Worm (Caenorhabditis elegans): Measurements from ENCODE around the gene ZK1307.9.

The ZK1307.9 gene

DNA sequence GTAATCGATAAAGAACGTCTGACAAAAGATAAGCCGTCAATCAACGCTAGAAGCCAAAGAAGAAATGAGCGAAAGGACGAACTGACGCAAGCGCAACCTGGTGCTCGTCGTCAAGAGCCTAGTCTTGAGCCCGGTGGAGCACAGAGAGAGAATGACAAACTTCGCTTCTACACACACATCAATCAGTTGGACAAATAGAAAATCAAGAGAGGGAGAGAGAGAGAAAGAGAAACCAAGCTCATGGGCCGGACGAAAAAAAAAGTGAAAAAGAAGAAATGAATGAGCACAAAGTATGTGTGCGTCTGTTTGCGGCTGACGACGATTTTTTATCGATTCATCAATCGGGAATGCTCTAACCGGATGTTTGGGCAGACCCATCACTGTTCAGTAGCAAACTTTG lies 28.2 kb upstream of the ZK1307.9 start (continued):
- TF ChIP-seq rnt-1 (tag; optimal IDR thresholded peaks at IDR 0.05) (peak; percentile 66), sup-37 (GFP tag; optimal IDR thresholded peaks at IDR 0.05) (no peak), lsy-2 (tag; optimal IDR thresholded peaks at IDR 0.05) (peak; percentile 19 to 55), snu-23 (GFP tag; optimal IDR thresholded peaks at IDR 0.05) (peak; percentile 14), sox-4 (tag; optimal IDR thresholded peaks at IDR 0.05) (no peak), mep-1 (tag; optimal IDR thresholded peaks at IDR 0.05) (no peak), nhr-47 (tag; optimal IDR thresholded peaks at IDR 0.05) (no peak), egl-27 (tag; optimal IDR thresholded peaks at IDR 0.05) (no peak), ama-1 (optimal IDR thresholded peaks at IDR 0.05) (no peak), efl-1 (optimal IDR thresholded peaks at IDR 0.05) (peak; percentile 2 to 12), efl-1 (GFP tag; optimal IDR thresholded peaks at IDR 0.05 in 1 of 2) (peak; percentile 17 to 92)

ce11 chrII:9621913-9622348 lies 27.4 kb upstream of the ZK1307.9 start:
- TF ChIP-seq mdl-1 (tag; optimal IDR thresholded peaks at IDR 0.05): peak in 1 of 2 experiments; percentile 74
- no peak for TF ChIP-seq egl-27 (tag; optimal IDR thresholded peaks at IDR 0.05)
- peak; percentile 39 for TF ChIP-seq lin-14 (GFP tag; optimal IDR thresholded peaks at IDR 0.05)
- TF ChIP-seq lin-35 (GFP tag; optimal IDR thresholded peaks at IDR 0.05): peak in 1 of 2 experiments; percentile 40
- TF ChIP-seq efl-1 (optimal IDR thresholded peaks at IDR 0.05): no peak
- TF ChIP-seq efl-1 (GFP tag; optimal IDR thresholded peaks at IDR 0.05 in 1 of 2): peak in 1 of 2 experiments; percentile 94
- TF ChIP-seq nhr-71 (tag; optimal IDR thresholded peaks at IDR 0.05): peak; percentile 44
- peak; percentile 9 for TF ChIP-seq nhr-20 (tag; optimal IDR thresholded peaks at IDR 0.05)
- TF ChIP-seq nhr-28 (tag; optimal IDR thresholded peaks at IDR 0.05): no peak
- no peak for TF ChIP-seq C04F5.9 (tag; optimal IDR thresholded peaks at IDR 0.05)
- TF ChIP-seq dpl-1 (GFP tag; optimal IDR thresholded peaks at IDR 0.05): no peak
- no peak for TF ChIP-seq nhr-77 (tag; optimal IDR thresholded peaks at IDR 0.05)
- TF ChIP-seq blmp-1 (tag; optimal IDR thresholded peaks at IDR 0.05): peak; percentile 23

DNA sequence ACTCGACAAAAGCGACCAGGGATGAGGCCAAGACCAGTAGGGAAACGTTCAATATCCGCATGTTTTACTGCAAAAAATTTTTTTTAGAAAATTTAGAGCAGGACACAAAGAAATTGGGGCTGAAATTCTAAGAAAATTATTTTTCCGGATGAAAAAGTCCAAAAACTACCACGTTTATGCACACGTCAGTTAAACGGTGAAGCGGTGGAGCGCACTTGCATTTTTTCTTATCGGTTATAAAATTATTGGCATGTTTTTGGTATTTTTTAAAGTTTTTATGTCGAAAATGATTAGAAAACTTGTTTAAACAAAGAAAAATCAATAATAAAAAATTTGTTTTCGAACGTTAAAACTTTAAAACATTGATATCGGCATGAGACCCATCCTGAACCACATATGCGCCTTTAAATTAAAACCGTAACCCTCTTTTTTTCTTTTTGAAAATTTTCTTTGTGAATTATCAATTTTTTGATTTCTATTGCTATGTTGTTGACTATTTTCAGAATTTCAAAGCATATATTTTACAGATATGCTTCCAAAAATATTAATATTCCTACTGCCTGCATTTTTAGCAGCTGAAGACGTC lies 25.1 kb upstream of the ZK1307.9 start, which contains the start of the genes dnj-20 and ZK1307.8:
TSS of gene dnj-20 (minus strand) at position 67 of the 586 bp plus-strand sequence.
TSS of gene ZK1307.8 (plus strand) at position 504 of the 586 bp plus-strand sequence.
- TF ChIP-seq C16A3.4 (tag; optimal IDR thresholded peaks at IDR 0.05) (peak; percentile 27), efl-1 (optimal IDR thresholded peaks at IDR 0.05) (peak in 1 of 2 experiments; percentile 26), efl-1 (GFP tag; optimal IDR thresholded peaks at IDR 0.05 in 1 of 2) (peak; percentile 9 to 12), egl-27 (tag; optimal IDR thresholded peaks at IDR 0.05) (no peak), lin-14 (GFP tag; optimal IDR thresholded peaks at IDR 0.05) (peak; percentile 19), xbp-1 (tag; optimal IDR thresholded peaks at IDR 0.05) (peak; percentile 98), elt-3 (tag; optimal IDR thresholded peaks at IDR 0.05) (peak in 1 of 6 experiments; percentile 33), fkh-4 (tag; optimal IDR thresholded peaks at IDR 0.05; ENCODE audit: borderline replicate concordance) (no peak), unc-130 (tag; optimal IDR thresholded peaks at IDR 0.05) (no peak), ceh-88 (GFP tag; IDR thresholded peaks at IDR 0.05) (no peak), nhr-20 (tag; optimal IDR thresholded peaks at IDR 0.05) (peak; percentile 3), mep-1 (tag; optimal IDR thresholded peaks at IDR 0.05) (peak; percentile 22), lsy-2 (tag; optimal IDR thresholded peaks at IDR 0.05) (peak; percentile 14 to 46), nhr-71 (tag; optimal IDR thresholded peaks at IDR 0.05) (peak; percentile 6), fkh-8 (tag; optimal IDR thresholded peaks at IDR 0.05) (no peak), nhr-237 (tag; optimal IDR thresholded peaks at IDR 0.05) (no peak), dpl-1 (GFP tag; optimal IDR thresholded peaks at IDR 0.05) (peak in 2 of 3 experiments; percentile 10 to 39), elt-2 (tag; optimal IDR thresholded peaks at IDR 0.05) (no peak), blmp-1 (tag; optimal IDR thresholded peaks at IDR 0.05) (peak; percentile 22), lin-35 (GFP tag; optimal IDR thresholded peaks at IDR 0.05) (peak in 1 of 2 experiments; percentile 25)

DNA sequence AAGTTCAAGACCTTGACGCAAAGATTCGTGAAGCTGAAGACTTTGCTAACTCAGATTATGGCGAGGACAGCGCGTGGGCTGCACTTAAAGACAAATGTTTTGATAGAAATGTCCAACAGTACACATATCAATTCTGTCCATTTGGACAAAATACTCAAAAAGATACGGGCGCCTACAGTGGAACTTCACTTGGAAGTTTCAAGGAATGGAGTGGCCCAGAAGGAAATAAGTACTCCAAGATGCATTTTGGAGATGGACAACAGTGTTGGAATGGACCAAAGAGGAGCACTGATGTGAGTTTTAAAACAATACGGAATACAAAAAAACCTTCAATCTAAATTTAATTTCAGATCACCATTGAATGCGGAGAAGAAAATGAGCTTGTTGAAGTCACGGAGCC lies 23.4 kb upstream of the ZK1307.9 start:
- no peak for TF ChIP-seq efl-3 (GFP tag; optimal IDR thresholded peaks at IDR 0.05)
- TF ChIP-seq unc-130 (tag; optimal IDR thresholded peaks at IDR 0.05): no peak

- TF ChIP-seq fkh-4 (tag; optimal IDR thresholded peaks at IDR 0.05; ENCODE audit: borderline replicate concordance) (no peak), xbp-1 (tag; optimal IDR thresholded peaks at IDR 0.05) (no peak), mdl-1 (tag; optimal IDR thresholded peaks at IDR 0.05) (no peak), lin-13 (GFP tag; optimal IDR thresholded peaks at IDR 0.05) (no peak), skn-1 (tag; optimal IDR thresholded peaks at IDR 0.05) (no peak), C04F5.9 (tag; optimal IDR thresholded peaks at IDR 0.05) (no peak)
Observed at ce11 chrII:9636300-9636699, 13.0 kb upstream of the ZK1307.9 start, which contains the start of gene ZK1307.7. Gene ZK1307.7 (plus strand): TSS chrII:9636600.

All from whole organism, L1 larva.